Worm (Caenorhabditis elegans): Measurements from ENCODE around the gene cox-11.

Gene cox-11

ce11 chrIV:13250243-13250642 is 6.1 kb downstream of the cox-11 start:
- TF ChIP-seq T26A8.4 (GFP tag; IDR thresholded peaks at IDR 0.05) (0 out of 2 replicates have a peak, but pooled peaks have one; percentile 14), tag-97 (GFP tag; IDR thresholded peaks at IDR 0.05) (no peak), hlh-30 (tag; optimal IDR thresholded peaks at IDR 0.05; ENCODE audit: insufficient read depth) (no peak), mdt-29 (GFP tag; IDR thresholded peaks at IDR 0.05) (peak; percentile 43; the same call in 1 of the 2 replicates), lim-7 (GFP tag; IDR thresholded peaks at IDR 0.05) (0 out of 2 replicates have a peak, but pooled peaks have one; percentile 9), ceh-28 (tag; optimal IDR thresholded peaks at IDR 0.05) (no peak), mes-2 (tag; optimal IDR thresholded peaks at IDR 0.05; ENCODE audit: poor library complexity, severe bottlenecking) (peak; percentile 8), tra-1 (GFP tag; IDR thresholded peaks at IDR 0.05) (no peak), zfp-3 (GFP tag; conservative IDR thresholded peaks at IDR 0.05) (peak; percentile 81; the same call in 1 of the 2 replicates)

- TF ChIP-seq dve-1 (tag; optimal IDR thresholded peaks at IDR 0.05; ENCODE audit: insufficient read depth) (peak; percentile 29), daf-16 (GFP tag; optimal IDR thresholded peaks at IDR 0.05) (no peak), daf-16 (tag; optimal IDR thresholded peaks at IDR 0.05) (peak; percentile 32), spr-1 (tag; optimal IDR thresholded peaks at IDR 0.05) (no peak)
These were observed 8.1 kb downstream of the cox-11 start, which contains the start of gene ttr-51 for ce11 chrIV:13252211-13252610. Gene ttr-51 (minus strand): TSS chrIV:13252311.

DNA sequence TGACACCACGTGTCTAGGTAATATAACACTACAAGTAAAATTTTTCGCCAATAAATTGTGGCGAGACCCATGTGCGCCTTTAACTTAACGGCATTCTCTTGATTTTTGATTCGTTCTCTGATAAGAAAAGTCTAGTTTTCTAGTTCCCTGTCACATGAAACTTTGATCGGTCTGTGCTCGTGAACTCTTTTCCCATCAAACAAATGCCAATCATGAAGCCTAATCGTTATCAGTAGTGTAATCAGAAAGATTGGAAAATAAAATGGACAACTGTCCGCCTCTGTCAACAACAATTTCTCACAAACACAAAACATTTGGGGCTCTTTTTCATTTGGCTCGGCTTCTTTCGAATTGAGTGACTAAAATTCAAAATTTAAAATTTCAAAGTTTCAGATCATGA is 9.7 kb downstream of the cox-11 start, which contains the start of gene ttr-45:
Gene ttr-45 (plus strand): TSS at position 385 of the 400 bp plus-strand sequence.
- TF ChIP-seq ces-1 (GFP tag; optimal IDR thresholded peaks at IDR 0.05) (no peak), mep-1 (tag; optimal IDR thresholded peaks at IDR 0.05) (peak; percentile 1), daf-16 (GFP tag; optimal IDR thresholded peaks at IDR 0.05) (peak; percentile 21 to 83), daf-16 (tag; optimal IDR thresholded peaks at IDR 0.05) (peak; percentile 98), zfp-3 (GFP tag; conservative IDR thresholded peaks at IDR 0.05) (peak; percentile 43; the same call in 1 of the 2 replicates), F10B5.3 (tag; optimal IDR thresholded peaks at IDR 0.05) (no peak), hlh-11 (tag; optimal IDR thresholded peaks at IDR 0.05) (peak; percentile 94), lin-1 (GFP tag; IDR thresholded peaks at IDR 0.05) (peak; percentile 83), nhr-76 (tag; optimal IDR thresholded peaks at IDR 0.05) (no peak), zip-2 (tag; optimal IDR thresholded peaks at IDR 0.05) (peak; percentile 30), ceh-20 (GFP tag; IDR thresholded peaks at IDR 0.05) (peak; percentile 54; the same call in 1 of the 2 replicates), mdt-29 (GFP tag; IDR thresholded peaks at IDR 0.05) (peak; percentile 46; the same call in 1 of the 2 replicates), mdl-1 (tag; optimal IDR thresholded peaks at IDR 0.05) (peak in 1 of 2 experiments; percentile 65), aly-2 (tag; optimal IDR thresholded peaks at IDR 0.05) (no peak), php-3 (GFP tag; IDR thresholded peaks at IDR 0.05) (peak; percentile 93), hif-1 (tag; optimal IDR thresholded peaks at IDR 0.05) (peak in 1 of 2 experiments; percentile 43), pqm-1 (tag; optimal IDR thresholded peaks at IDR 0.05) (peak; percentile 96), nhr-11 (tag; optimal IDR thresholded peaks at IDR 0.05) (peak; percentile 77), T20F7.1 (GFP tag; optimal IDR thresholded peaks at IDR 0.05) (peak; percentile 38), vab-7 (GFP tag; IDR thresholded peaks at IDR 0.05) (no peak), unc-62 (GFP tag; optimal IDR thresholded peaks at IDR 0.05 in 1 of 2) (peak; percentile 83 to 91), unc-62 (tag; optimal IDR thresholded peaks at IDR 0.05) (no peak), hlh-30 (tag; optimal IDR thresholded peaks at IDR 0.05; ENCODE audit: insufficient read depth) (peak; percentile 69), nhr-77 (tag; optimal IDR thresholded peaks at IDR 0.05) (peak; percentile 88), nhr-48 (tag; optimal IDR thresholded peaks at IDR 0.05) (peak; percentile 73), ztf-7 (tag; optimal IDR thresholded peaks at IDR 0.05) (peak; percentile 52), mes-2 (tag; optimal IDR thresholded peaks at IDR 0.05; ENCODE audit: poor library complexity, severe bottlenecking) (peak; percentile 1), nhr-28 (tag; optimal IDR thresholded peaks at IDR 0.05) (peak; percentile 93), dmd-6 (GFP tag; IDR thresholded peaks at IDR 0.05) (peak; percentile 99), dpl-1 (GFP tag; optimal IDR thresholded peaks at IDR 0.05) (no peak), pha-4 (GFP tag; IDR thresholded peaks at IDR 0.05) (peak; percentile 66; the same call in 1 of the 2 replicates), pha-4 (tag; optimal IDR thresholded peaks at IDR 0.05) (no peak), nhr-42 (GFP tag; IDR thresholded peaks at IDR 0.05) (0 out of 2 replicates have a peak, but pooled peaks have one; percentile 27), lsy-2 (tag; optimal IDR thresholded peaks at IDR 0.05) (peak in 1 of 2 experiments; percentile 45), jun-1 (tag; optimal IDR thresholded peaks at IDR 0.05) (peak; percentile 34), cey-2 (tag; optimal IDR thresholded peaks at IDR 0.05; ENCODE audit: borderline replicate concordance, insufficient read depth) (no peak), tra-1 (GFP tag; IDR thresholded peaks at IDR 0.05) (peak; percentile 89), nhr-102 (tag; optimal IDR thresholded peaks at IDR 0.05) (peak; percentile 70), F37D6.2 (tag; optimal IDR thresholded peaks at IDR 0.05) (no peak), lin-38 (GFP tag; IDR thresholded peaks at IDR 0.05) (peak; percentile 38)
